Worm (Caenorhabditis elegans) whole organism, mixed stage, embryonic: Measurements from ENCODE around the gene T28A8.6.
A peak's percentile ranks its signal among the peaks of the same experiment; 100 is the strongest.

ENCODE experiments used
- M03D4.4 ChIP-seq: sonication (generic microtip); optimal IDR thresholded peaks from 2 replicates; lab custom pipeline; 2017; ENCODE audit warnings: mild to moderate bottlenecking, missing genetic modification characterization, missing compliant biosample characterization
- bed-3 ChIP-seq: fragments of 200-800 bp; sonication (Bioruptor generic); optimal IDR thresholded peaks from 3 replicates; lab custom pipeline; 2018; ENCODE audit warnings: mild to moderate bottlenecking, missing genetic modification characterization, moderate library complexity, missing compliant biosample characterization
- blmp-1 ChIP-seq: fragments of 150-350 bp; optimal IDR thresholded peaks from 2 replicates; lab custom pipeline; 2014; ENCODE audit warnings: missing biosample characterization, missing genetic modification characterization
- ceh-39 ChIP-seq: fragments of 150-350 bp; optimal IDR thresholded peaks from 2 replicates; lab custom pipeline; 2014; ENCODE audit warnings: missing biosample characterization, missing genetic modification characterization
- ceh-43 ChIP-seq: fragments of 200-800 bp; sonication (Bioruptor generic); optimal IDR thresholded peaks from 2 replicates; lab custom pipeline; 2018; ENCODE audit warnings: mild to moderate bottlenecking, missing genetic modification characterization, moderate library complexity, missing compliant biosample characterization
- ceh-83 ChIP-seq: fragments of 200-800 bp; sonication (Bioruptor generic); optimal IDR thresholded peaks from 2 replicates; lab custom pipeline; 2018; ENCODE audit warnings: mild to moderate bottlenecking, missing genetic modification characterization, missing compliant biosample characterization
- ces-1 ChIP-seq: fragments of 150-350 bp; optimal IDR thresholded peaks from 2 replicates; lab custom pipeline; 2014; ENCODE audit warnings: missing biosample characterization, missing genetic modification reagents, missing genetic modification characterization
- cnd-1 ChIP-seq: fragments of 200-800 bp; sonication (Bioruptor generic); optimal IDR thresholded peaks from 2 replicates; lab custom pipeline; 2018; ENCODE audit warnings: mild to moderate bottlenecking, missing genetic modification characterization, missing compliant biosample characterization
- drap-1 ChIP-seq: fragments of 200-800 bp; sonication (Bioruptor generic); optimal IDR thresholded peaks from 3 replicates; lab custom pipeline; 2018; ENCODE audit warnings: mild to moderate bottlenecking, missing genetic modification characterization, missing compliant biosample characterization
- elt-1 ChIP-seq: sonication (generic microtip); optimal IDR thresholded peaks from 2 replicates; lab custom pipeline; 2017; ENCODE audit warnings: missing genetic modification characterization, mild to moderate bottlenecking, missing compliant biosample characterization, antibody characterized with exemption, moderate library complexity, borderline replicate concordance; ENCODE audit not compliant: insufficient read depth
- elt-3 ChIP-seq: fragments of 150-350 bp; optimal IDR thresholded peaks from 2 replicates; lab custom pipeline; 2014; ENCODE audit warnings: missing biosample characterization, missing genetic modification characterization
- flh-1 ChIP-seq: fragments of 200-800 bp; sonication (Bioruptor generic); optimal IDR thresholded peaks from 2 replicates; lab custom pipeline; 2018; ENCODE audit warnings: mild to moderate bottlenecking, missing genetic modification characterization, moderate library complexity, missing compliant biosample characterization
- ham-2 ChIP-seq: fragments of 200-800 bp; sonication (Bioruptor generic); optimal IDR thresholded peaks from 2 replicates; lab custom pipeline; 2018; ENCODE audit warnings: mild to moderate bottlenecking, missing genetic modification characterization, missing compliant biosample characterization
- hlh-1 ChIP-seq: fragments of 150-350 bp; optimal IDR thresholded peaks from 2 replicates; lab custom pipeline; 2014; ENCODE audit warnings: missing biosample characterization, missing genetic modification reagents, missing genetic modification characterization
- lin-13 ChIP-seq: fragments of 150-350 bp; optimal IDR thresholded peaks from 2 replicates; lab custom pipeline; 2014; ENCODE audit warnings: missing biosample characterization, missing genetic modification characterization
- lin-32 ChIP-seq: fragments of 200-800 bp; sonication (Bioruptor generic); optimal IDR thresholded peaks from 2 replicates; lab custom pipeline; 2018; ENCODE audit warnings: mild to moderate bottlenecking, missing genetic modification characterization, missing compliant biosample characterization
- lsy-2 ChIP-seq: fragments of 150-350 bp; optimal IDR thresholded peaks from 2 replicates; lab custom pipeline; 2014; ENCODE audit warnings: missing biosample characterization, missing genetic modification characterization
- mab-5 ChIP-seq: fragments of 150-350 bp; optimal IDR thresholded peaks from 2 replicates; lab custom pipeline; 2014; ENCODE audit warnings: missing biosample characterization, missing genetic modification characterization
- mep-1 ChIP-seq: fragments of 150-350 bp; optimal IDR thresholded peaks from 2 replicates; lab custom pipeline; 2017; ENCODE audit warnings: missing biosample characterization, missing genetic modification reagents, missing genetic modification characterization, inconsistent platforms
- mls-2 ChIP-seq: sonication (generic microtip); optimal IDR thresholded peaks from 2 replicates; lab custom pipeline; 2016; ENCODE audit warnings: mild to moderate bottlenecking, missing genetic modification characterization, moderate library complexity, missing compliant biosample characterization
- nhr-12 ChIP-seq: fragments of 150-350 bp; optimal IDR thresholded peaks from 2 replicates; lab custom pipeline; 2014; ENCODE audit warnings: missing biosample characterization, missing genetic modification characterization
- nhr-2 ChIP-seq: fragments of 150-350 bp; optimal IDR thresholded peaks from 2 replicates; lab custom pipeline; 2014; ENCODE audit warnings: missing biosample characterization, missing genetic modification characterization
- nhr-237 ChIP-seq: fragments of 150-350 bp; optimal IDR thresholded peaks from 2 replicates; lab custom pipeline; 2014; ENCODE audit warnings: missing biosample characterization, missing genetic modification characterization
- nhr-28 ChIP-seq: fragments of 150-350 bp; optimal IDR thresholded peaks from 2 replicates; lab custom pipeline; 2014; ENCODE audit warnings: missing biosample characterization, missing genetic modification characterization
- nhr-76 ChIP-seq: sonication (generic microtip); optimal IDR thresholded peaks from 2 replicates; lab custom pipeline; 2017; ENCODE audit warnings: missing biosample characterization, missing genetic modification characterization
- pha-4 ChIP-seq: fragments of 150-350 bp; optimal IDR thresholded peaks from 2 replicates; lab custom pipeline; 2018; ENCODE audit warnings: missing biosample characterization, missing genetic modification reagents, missing genetic modification characterization
- sem-2 ChIP-seq: fragments of 200-800 bp; sonication (Bioruptor generic); optimal IDR thresholded peaks from 2 replicates; lab custom pipeline; 2018; ENCODE audit warnings: mild to moderate bottlenecking, missing genetic modification characterization, missing compliant biosample characterization
- snpc-4 ChIP-seq: fragments of 150-350 bp; optimal IDR thresholded peaks from 2 replicates; lab custom pipeline; 2014; ENCODE audit warnings: missing biosample characterization, missing genetic modification characterization
- sptf-1 ChIP-seq: sonication (generic microtip); optimal IDR thresholded peaks from 2 replicates; lab custom pipeline; 2017; ENCODE audit warnings: mild to moderate bottlenecking, missing genetic modification characterization, moderate library complexity, missing compliant biosample characterization
- tbx-8 ChIP-seq: fragments of 200-800 bp; sonication (Bioruptor generic); optimal IDR thresholded peaks from 2 replicates; lab custom pipeline; 2018; ENCODE audit warnings: mild to moderate bottlenecking, missing genetic modification characterization, moderate library complexity, missing compliant biosample characterization
- unc-120 ChIP-seq: sonication (generic microtip); optimal IDR thresholded peaks from 2 replicates; lab custom pipeline; 2017; ENCODE audit warnings: missing genetic modification characterization, missing compliant biosample characterization; ENCODE audit not compliant: poor library complexity, severe bottlenecking
- unc-39 ChIP-seq: fragments of 150-350 bp; optimal IDR thresholded peaks from 2 replicates; lab custom pipeline; 2014; ENCODE audit warnings: missing biosample characterization, missing genetic modification characterization
- unc-62 ChIP-seq: fragments of 150-350 bp; optimal IDR thresholded peaks from 2 replicates; lab custom pipeline; 2014; ENCODE audit warnings: missing biosample characterization, missing genetic modification reagents, missing genetic modification characterization
- zip-8 ChIP-seq: fragments of 150-350 bp; optimal IDR thresholded peaks from 2 replicates; lab custom pipeline; 2014; ENCODE audit warnings: missing biosample characterization, missing genetic modification characterization
- ztf-11 ChIP-seq: fragments of 150-350 bp; optimal IDR thresholded peaks from 2 replicates; lab custom pipeline; 2014; ENCODE audit warnings: missing biosample characterization, missing genetic modification characterization

T28A8.6 gene

ce11 chrIII:13458978-13459596, 39.9 kb upstream of the T28A8.6 start, which contains the start of gene tag-164:
Gene tag-164 (plus strand): TSS chrIII:13459546.
- TF ChIP-seq elt-1 (tag; lab: Kevin White, UChicago): no peak
- TF ChIP-seq flh-1 (GFP tag; lab: Kevin White, UChicago): no peak
- TF ChIP-seq pha-4 (tag; lab: Kevin White, UChicago): no peak
- TF ChIP-seq tbx-8 (GFP tag; lab: Kevin White, UChicago): no peak
- TF ChIP-seq nhr-76 (tag; lab: Kevin White, UChicago): no peak
- no peak for TF ChIP-seq sem-2 (GFP tag; lab: Kevin White, UChicago)
- no peak for TF ChIP-seq ceh-43 (GFP tag; lab: Kevin White, UChicago)

- TF ChIP-seq ceh-39 (tag; lab: Kevin White, UChicago) (no peak), zip-8 (tag; lab: Kevin White, UChicago) (no peak), lsy-2 (no peak), flh-1 (GFP tag; lab: Kevin White, UChicago) (no peak), unc-39 (tag; lab: Kevin White, UChicago) (no peak), bed-3 (no peak), tbx-8 (GFP tag; lab: Kevin White, UChicago) (no peak), ces-1 (GFP tag; lab: Kevin White, UChicago) (no peak), nhr-28 (tag; lab: Kevin White, UChicago) (no peak), nhr-2 (tag; lab: Kevin White, UChicago) (no peak), drap-1 (GFP tag; lab: Kevin White, UChicago) (no peak), mab-5 (tag; lab: Kevin White, UChicago) (no peak), sptf-1 (tag; lab: Kevin White, UChicago) (no peak), mep-1 (tag; lab: Kevin White, UChicago) (no peak), ztf-11 (no peak)
These were observed 37.5 kb upstream of the T28A8.6 start for ce11 chrIII:13461535-13461934.

ce11 chrIII:13462138-13462634, 36.8 kb upstream of the T28A8.6 start, which contains the start of the genes abcf-2 and T27E9.2:
Gene abcf-2 (minus strand): TSS chrIII:13462238.
Gene T27E9.2 (minus strand): TSS chrIII:13462584.
- no peak for TF ChIP-seq blmp-1 (tag; lab: Kevin White, UChicago)
- no peak for TF ChIP-seq ceh-83 (GFP tag; lab: Kevin White, UChicago)
- no peak for TF ChIP-seq flh-1 (GFP tag; lab: Kevin White, UChicago)
- no peak for TF ChIP-seq nhr-12
- TF ChIP-seq ceh-39 (tag; lab: Kevin White, UChicago): no peak

ce11 chrIII:13462965-13463783, 35.8 kb upstream of the T28A8.6 start, which contains the start of gene ant-1.1:
Gene ant-1.1 (plus strand): TSS chrIII:13463163.
- no peak for TF ChIP-seq zip-8 (tag; lab: Kevin White, UChicago)
- TF ChIP-seq ham-2 (GFP tag; lab: Kevin White, UChicago): peak; percentile 6
- TF ChIP-seq nhr-237 (tag; lab: Kevin White, UChicago): peak; percentile 94
- TF ChIP-seq flh-1 (GFP tag; lab: Kevin White, UChicago): no peak
- peak; percentile 82 for TF ChIP-seq sptf-1 (tag; lab: Kevin White, UChicago)
- TF ChIP-seq unc-62 (GFP tag; lab: Kevin White, UChicago): no peak
- peak; percentile 65 for TF ChIP-seq ceh-83 (GFP tag; lab: Kevin White, UChicago)
- TF ChIP-seq pha-4 (tag; lab: Kevin White, UChicago): peak; percentile 91
- TF ChIP-seq nhr-76 (tag; lab: Kevin White, UChicago): no peak
- TF ChIP-seq unc-120: peak; percentile 86
- TF ChIP-seq cnd-1 (tag; lab: Kevin White, UChicago): peak; percentile 21
- TF ChIP-seq blmp-1 (tag; lab: Kevin White, UChicago): no peak
- no peak for TF ChIP-seq sem-2 (GFP tag; lab: Kevin White, UChicago)
- TF ChIP-seq ceh-43 (GFP tag; lab: Kevin White, UChicago): peak; percentile 37
- TF ChIP-seq elt-3 (tag; lab: Kevin White, UChicago): no peak
- TF ChIP-seq mab-5 (tag; lab: Kevin White, UChicago): no peak
- peak; percentile 74 for TF ChIP-seq mls-2 (tag; lab: Kevin White, UChicago)
- no peak for TF ChIP-seq ztf-11
- TF ChIP-seq lsy-2: peak; percentile 99
- TF ChIP-seq M03D4.4 (tag; lab: Kevin White, UChicago): peak; percentile 50
- TF ChIP-seq elt-1 (tag; lab: Kevin White, UChicago): no peak
- peak; percentile 83 for TF ChIP-seq mep-1 (tag; lab: Kevin White, UChicago)
- TF ChIP-seq nhr-2 (tag; lab: Kevin White, UChicago): peak; percentile 38
- TF ChIP-seq hlh-1 (tag; lab: Kevin White, UChicago): peak; percentile 49
- peak; percentile 18 for TF ChIP-seq bed-3
- no peak for TF ChIP-seq nhr-28 (tag; lab: Kevin White, UChicago)
- TF ChIP-seq ceh-39 (tag; lab: Kevin White, UChicago): peak; percentile 54
- peak; percentile 42 for TF ChIP-seq ces-1 (GFP tag; lab: Kevin White, UChicago)
- TF ChIP-seq nhr-12: no peak
- TF ChIP-seq lin-32 (GFP tag; lab: Kevin White, UChicago): peak; percentile 16
- TF ChIP-seq snpc-4 (tag; lab: Kevin White, UChicago): no peak
- peak; percentile 56 for TF ChIP-seq drap-1 (GFP tag; lab: Kevin White, UChicago)
- peak; percentile 90 for TF ChIP-seq lin-13 (tag; lab: Kevin White, UChicago)
- no peak for TF ChIP-seq unc-39 (tag; lab: Kevin White, UChicago)
- TF ChIP-seq tbx-8 (GFP tag; lab: Kevin White, UChicago): no peak
